Worm (Caenorhabditis elegans) whole organism, midembryonic: ENCODE data around the gene gtf-2E2.

Source experiments
- T22C8.4 ChIP-seq: fragments of 200-800 bp; sonication (Bioruptor generic); IDR thresholded peaks from 2 replicates; pipeline ENCODE4 v1.3.6; 2022; ENCODE audit warnings: missing genetic modification characterization, missing compliant biosample characterization
- cog-1 ChIP-seq: sonication (generic microtip); optimal IDR thresholded peaks from 2 replicates; lab custom pipeline; 2016; ENCODE audit warnings: missing genetic modification characterization, missing compliant biosample characterization
- flt-1 ChIP-seq: fragments of 200-800 bp; sonication (Bioruptor generic); IDR thresholded peaks from 2 replicates; pipeline ENCODE4 v1.3.6; 2022; ENCODE audit warnings: missing genetic modification characterization, missing compliant biosample characterization
- klf-2 ChIP-seq: fragments of 200-800 bp; sonication (Bioruptor generic); conservative IDR thresholded peaks from 2 replicates; pipeline ENCODE4 v1.3.6; 2022; ENCODE audit warnings: missing genetic modification reagents, missing genetic modification characterization, missing compliant biosample characterization
- med-1 ChIP-seq: sonication (generic microtip); optimal IDR thresholded peaks from 2 replicates; lab custom pipeline; 2017; ENCODE audit warnings: missing genetic modification characterization, mild to moderate bottlenecking, missing compliant biosample characterization, antibody characterized with exemption, missing genetic modification reagents; ENCODE audit not compliant: insufficient read depth
- ref-1 ChIP-seq: fragments of 200-800 bp; sonication (Bioruptor generic); conservative IDR thresholded peaks from 2 replicates; pipeline ENCODE4 v1.3.6; 2022; ENCODE audit warnings: missing genetic modification reagents, missing genetic modification characterization, missing compliant biosample characterization
- tab-1 ChIP-seq: fragments of 200-800 bp; sonication (Bioruptor generic); IDR thresholded peaks from 2 replicates; pipeline ENCODE4 v1.3.6; 2022; ENCODE audit warnings: missing genetic modification characterization, missing compliant biosample characterization
- ztf-23 ChIP-seq: fragments of 200-800 bp; sonication (Bioruptor generic); IDR thresholded peaks from 2 replicates; pipeline ENCODE4 v1.3.6; 2022; ENCODE audit warnings: missing genetic modification reagents, missing genetic modification characterization, missing compliant biosample characterization
- ztf-29 ChIP-seq: fragments of 200-800 bp; sonication (Bioruptor generic); IDR thresholded peaks from 2 replicates; pipeline ENCODE4 v1.3.6; 2022; ENCODE audit warnings: missing genetic modification reagents, missing genetic modification characterization, missing compliant biosample characterization

Gene gtf-2E2

ce11 chrII:11545952-11546325 is 3.6 kb upstream of the gtf-2E2 start:
- TF ChIP-seq med-1 (no peak), T22C8.4 (GFP tag; lab: Robert Waterston, UW) (no peak), ref-1 (GFP tag; lab: Robert Waterston, UW) (no peak), ztf-23 (GFP tag; lab: Robert Waterston, UW) (no peak)

ce11 chrII:11545299-11545951 is 3.1 kb upstream of the gtf-2E2 start, which contains the start of gene dnj-13:
dnj-13 (plus strand) TSS chrII:11545701.
- TF ChIP-seq cog-1 (peak; percentile 88), ref-1 (GFP tag; lab: Robert Waterston, UW) (no peak), flt-1 (peak; percentile 87), T22C8.4 (GFP tag; lab: Robert Waterston, UW) (peak; percentile 49; the same call in 1 of the 2 replicates), tab-1 (GFP tag; lab: Robert Waterston, UW) (peak; percentile 49; the same call in 1 of the 2 replicates), ztf-23 (GFP tag; lab: Robert Waterston, UW) (peak; percentile 76), klf-2 (GFP tag; lab: Robert Waterston, UW) (no peak)

ce11 chrII:11544714-11545113 is 2.4 kb upstream of the gtf-2E2 start, which contains the start of gene F54D5.9:
F54D5.9 (minus strand) TSS chrII:11544828.
- TF ChIP-seq ztf-29: no peak
- TF ChIP-seq med-1: no peak
- TF ChIP-seq ztf-23 (GFP tag; lab: Robert Waterston, UW): no peak
- no peak for TF ChIP-seq cog-1
- no peak for TF ChIP-seq flt-1

DNA sequence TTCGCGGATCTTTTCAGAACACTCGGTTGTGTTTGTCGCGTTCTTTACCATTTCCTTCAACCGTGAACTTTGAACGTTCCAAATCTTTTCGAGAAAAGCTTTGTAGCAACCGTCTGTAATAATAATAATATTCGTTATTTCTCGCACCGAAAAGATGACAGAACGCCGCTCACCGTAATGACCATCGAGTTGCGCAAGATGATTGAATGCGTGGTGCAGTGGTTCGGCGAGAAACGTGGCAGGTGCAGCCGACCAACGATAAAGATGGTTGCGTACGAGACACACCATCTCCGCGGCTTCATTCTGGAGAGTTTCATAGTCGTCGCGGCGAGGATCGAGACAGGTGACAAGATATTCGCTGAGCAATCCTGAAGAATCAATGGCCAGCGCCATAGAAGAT is 663 bp upstream of the gtf-2E2 start:
- no peak for TF ChIP-seq ztf-23 (GFP tag; lab: Robert Waterston, UW)
- no peak for TF ChIP-seq tab-1 (GFP tag; lab: Robert Waterston, UW)
- TF ChIP-seq flt-1: no peak
- TF ChIP-seq cog-1: no peak
- TF ChIP-seq ref-1 (GFP tag; lab: Robert Waterston, UW): no peak
- no peak for TF ChIP-seq med-1
- TF ChIP-seq ztf-29: no peak
- no peak for TF ChIP-seq klf-2 (GFP tag; lab: Robert Waterston, UW)
- no peak for TF ChIP-seq T22C8.4 (GFP tag; lab: Robert Waterston, UW)

DNA sequence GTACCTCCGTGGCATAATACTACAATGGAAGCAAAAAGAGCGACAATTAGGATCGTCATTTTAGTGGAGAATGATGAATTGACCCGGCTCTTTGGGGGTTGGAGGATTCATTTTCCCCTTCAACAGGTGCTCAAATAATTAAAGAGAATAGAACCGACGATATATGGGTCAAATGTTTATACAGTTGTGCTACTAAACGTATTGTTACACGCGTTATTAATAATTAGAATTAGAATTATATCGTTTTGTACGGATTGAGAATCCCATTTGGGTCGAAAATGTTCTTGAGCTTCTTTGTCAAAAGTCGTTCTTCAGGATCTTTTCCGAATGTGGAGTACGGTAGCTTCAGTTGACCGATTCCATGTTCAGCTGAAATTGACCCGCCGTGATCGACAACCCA is 3.6 kb downstream of the gtf-2E2 start, which contains the start of gene Y62F5A.9:
TSS of gene Y62F5A.9 (minus strand) at position 101 of the 400 bp plus-strand sequence.
- TF ChIP-seq cog-1: no peak
- no peak for TF ChIP-seq tab-1 (GFP tag; lab: Robert Waterston, UW)
- TF ChIP-seq klf-2 (GFP tag; lab: Robert Waterston, UW): no peak
- no peak for TF ChIP-seq med-1
- TF ChIP-seq flt-1: no peak
- TF ChIP-seq ztf-29: no peak
- TF ChIP-seq ref-1 (GFP tag; lab: Robert Waterston, UW): no peak
- TF ChIP-seq T22C8.4 (GFP tag; lab: Robert Waterston, UW): no peak
- no peak for TF ChIP-seq ztf-23 (GFP tag; lab: Robert Waterston, UW)

DNA sequence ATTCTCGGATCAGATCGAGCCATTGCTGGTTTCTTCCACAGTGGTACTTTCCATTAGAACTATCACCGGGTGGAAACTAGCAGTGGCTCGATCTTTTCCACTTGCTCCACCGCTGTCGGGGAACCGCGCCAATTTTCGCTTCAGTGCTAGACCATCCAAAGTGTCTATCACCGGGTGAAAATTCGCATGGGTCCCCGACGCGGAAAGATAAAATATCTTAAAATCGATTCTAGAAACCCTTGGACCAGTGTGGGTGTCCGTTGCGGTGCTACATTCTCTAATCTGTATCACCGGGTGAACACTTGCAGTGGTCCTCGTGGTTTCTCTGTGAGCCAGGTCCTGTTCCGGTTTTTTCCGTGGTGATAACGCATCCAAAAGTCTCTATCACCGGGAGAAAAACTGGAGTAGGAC is 4.7 kb downstream of the gtf-2E2 start:
- no peak; the same call in 1 of the 2 replicates for TF ChIP-seq tab-1 (GFP tag; lab: Robert Waterston, UW)
- peak; percentile 45; the same call in 1 of the 2 replicates for TF ChIP-seq T22C8.4 (GFP tag; lab: Robert Waterston, UW)
- TF ChIP-seq flt-1: peak; percentile 76
- no peak for TF ChIP-seq cog-1
- no peak for TF ChIP-seq ztf-29

- TF ChIP-seq med-1 (no peak), cog-1 (no peak), ref-1 (GFP tag; lab: Robert Waterston, UW) (no peak), klf-2 (GFP tag; lab: Robert Waterston, UW) (no peak), T22C8.4 (GFP tag; lab: Robert Waterston, UW) (no peak), ztf-29 (no peak), ztf-23 (GFP tag; lab: Robert Waterston, UW) (0 out of 2 replicates have a peak, but pooled peaks have one; percentile 18)
Measured at ce11 chrII:11537115-11537514, 5.2 kb downstream of the gtf-2E2 start.

ce11 chrII:11536505-11536904 is 5.8 kb downstream of the gtf-2E2 start:
- no peak for TF ChIP-seq klf-2 (GFP tag; lab: Robert Waterston, UW)
- TF ChIP-seq T22C8.4 (GFP tag; lab: Robert Waterston, UW): no peak
- TF ChIP-seq tab-1 (GFP tag; lab: Robert Waterston, UW): no peak
- no peak for TF ChIP-seq flt-1
- no peak for TF ChIP-seq med-1
- no peak for TF ChIP-seq cog-1
- no peak for TF ChIP-seq ref-1 (GFP tag; lab: Robert Waterston, UW)

ce11 chrII:11535924-11536323 is 6.4 kb downstream of the gtf-2E2 start:
- TF ChIP-seq ztf-29 (no peak), ztf-23 (GFP tag; lab: Robert Waterston, UW) (no peak), med-1 (no peak), T22C8.4 (GFP tag; lab: Robert Waterston, UW) (no peak), cog-1 (no peak), tab-1 (GFP tag; lab: Robert Waterston, UW) (no peak), ref-1 (GFP tag; lab: Robert Waterston, UW) (no peak), klf-2 (GFP tag; lab: Robert Waterston, UW) (no peak), flt-1 (no peak)

- TF ChIP-seq cog-1: no peak
- no peak for TF ChIP-seq T22C8.4 (GFP tag; lab: Robert Waterston, UW)
- peak; percentile 71 for TF ChIP-seq flt-1
- TF ChIP-seq tab-1 (GFP tag; lab: Robert Waterston, UW): no peak
- TF ChIP-seq ztf-29: no peak
- TF ChIP-seq ref-1 (GFP tag; lab: Robert Waterston, UW): no peak
- TF ChIP-seq klf-2 (GFP tag; lab: Robert Waterston, UW): no peak
- TF ChIP-seq ztf-23 (GFP tag; lab: Robert Waterston, UW): no peak
- TF ChIP-seq med-1: no peak
Measured at ce11 chrII:11535429-11535828, 6.9 kb downstream of the gtf-2E2 start.
